Worm (Caenorhabditis elegans): ENCODE measurements around the gene nhr-76.

DNA sequence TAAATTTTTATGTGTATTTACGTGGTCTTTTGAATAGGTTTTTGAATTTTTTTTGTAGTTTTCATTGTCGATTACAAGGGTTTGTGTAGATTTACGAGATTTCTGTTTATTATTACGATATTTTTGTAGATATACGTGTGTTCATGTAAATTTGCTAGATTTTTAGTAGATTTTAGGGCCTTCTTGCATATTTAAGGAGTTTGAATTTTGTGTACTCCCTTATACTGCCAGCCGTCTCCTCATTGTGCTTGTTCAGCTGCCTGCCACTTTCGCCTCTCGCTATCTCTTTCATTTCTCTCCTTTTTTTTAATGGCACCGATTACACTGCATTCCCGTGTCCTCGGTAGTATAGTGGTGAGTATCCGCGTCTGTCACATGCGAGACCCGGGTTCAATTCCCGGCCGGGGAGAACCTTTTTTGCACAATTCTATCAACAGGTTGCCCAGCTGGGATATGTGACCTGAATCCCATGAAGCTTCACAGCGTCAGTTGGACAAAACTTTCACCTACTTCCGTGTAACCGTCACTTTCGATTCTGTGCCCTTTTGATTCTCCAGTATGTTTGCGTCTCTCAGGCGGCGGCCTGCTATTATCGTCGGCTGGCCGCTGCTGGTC is 55.5 kb downstream of the nhr-76 start:
- TF ChIP-seq cog-1 (tag; optimal IDR thresholded peaks at IDR 0.05) (peak; percentile 40), med-1 (GFP tag; optimal IDR thresholded peaks at IDR 0.05; ENCODE audit: insufficient read depth) (peak; percentile 53), flt-1 (GFP tag; IDR thresholded peaks at IDR 0.05) (peak; percentile 94), ref-1 (GFP tag; conservative IDR thresholded peaks at IDR 0.05) (peak; percentile 75), ztf-29 (GFP tag; IDR thresholded peaks at IDR 0.05) (peak; percentile 79), tab-1 (GFP tag; IDR thresholded peaks at IDR 0.05) (peak; percentile 86)
